Fruit fly (Drosophila melanogaster): ENCODE results near the gene CG16762.
A peak's percentile ranks its signal among the peaks of the same experiment; 100 is the strongest.

Gene CG16762

DNA sequence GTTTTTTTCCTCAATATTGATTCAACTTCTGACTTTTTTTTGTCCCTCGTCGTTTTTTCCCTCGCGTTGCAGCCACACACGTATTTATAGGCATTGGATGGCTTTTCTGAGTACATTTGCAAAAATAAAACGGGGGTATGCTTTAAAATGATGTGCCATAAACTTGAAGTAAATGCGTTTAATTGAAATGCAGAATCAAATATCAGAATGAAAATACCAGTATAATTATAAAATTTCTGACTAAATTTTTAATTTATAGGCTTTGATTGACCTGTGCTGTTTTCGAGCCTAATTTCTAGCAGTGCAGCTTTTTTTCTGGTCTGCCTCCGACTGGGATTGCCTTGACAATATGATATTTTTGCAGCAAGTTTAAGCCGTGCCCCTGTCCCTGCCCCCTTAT, 44.1 kb downstream of the CG16762 start (continued):
- no peak for TF ChIP-seq h (optimal IDR thresholded peaks at IDR 0.05)

DNA sequence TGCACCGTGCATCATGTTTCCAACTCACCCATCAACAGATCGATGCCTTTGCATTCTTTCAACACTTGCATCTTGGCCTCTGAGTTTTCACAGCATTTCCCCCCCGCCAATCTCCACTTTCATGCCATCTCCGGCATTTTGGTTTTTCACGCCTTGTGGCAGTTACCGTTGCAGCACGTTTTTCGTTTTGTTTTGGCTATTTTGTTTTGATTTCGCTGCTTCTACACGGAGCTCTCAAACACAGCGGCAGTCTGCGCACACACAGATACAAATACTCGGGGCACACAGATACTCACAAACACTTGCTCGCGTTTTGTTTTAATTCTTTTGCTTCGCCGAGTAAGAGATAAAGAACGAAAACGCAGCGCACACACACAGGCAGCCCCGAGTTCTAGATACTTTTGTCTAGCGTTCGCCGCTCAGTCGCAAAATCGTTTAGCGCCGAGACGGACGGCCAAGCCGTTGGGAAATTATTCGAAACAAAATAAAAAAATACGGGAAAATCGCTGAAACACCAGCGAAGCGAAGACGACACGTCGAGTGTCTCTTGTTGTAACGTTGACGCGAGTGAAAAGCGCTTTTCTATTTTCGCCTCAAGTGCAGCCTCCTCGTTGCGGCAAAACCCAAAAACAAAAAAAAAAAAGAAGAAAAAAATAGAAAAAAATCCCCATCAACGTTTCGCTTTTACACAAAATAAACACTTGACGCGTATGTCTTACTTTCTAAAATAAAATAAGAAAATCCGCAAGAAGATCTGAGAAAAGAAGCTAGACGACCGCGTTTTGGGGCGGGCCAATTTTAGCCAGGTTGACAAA, 46.7 kb downstream of the CG16762 start:
- TF ChIP-seq CG12104 (GFP tag; optimal IDR thresholded peaks at IDR 0.05) (no peak), Jarid2 (GFP tag; optimal IDR thresholded peaks at IDR 0.05) (peak; percentile 60), bsh (GFP tag; optimal IDR thresholded peaks at IDR 0.05) (peak in 1 of 2 experiments; percentile 75), Hmx (GFP tag; optimal IDR thresholded peaks at IDR 0.05) (no peak), bab2 (GFP tag; optimal IDR thresholded peaks at IDR 0.05) (no peak), CG3995 (GFP tag; optimal IDR thresholded peaks at IDR 0.05) (no peak), Adf1 (GFP tag; IDR thresholded peaks at IDR 0.05) (peak; percentile 53), psq (GFP tag; optimal IDR thresholded peaks at IDR 0.05) (peak; percentile 26), chinmo (GFP tag; IDR thresholded peaks at IDR 0.05; ENCODE audit: partially characterized antibody) (peak; percentile 89; the same call in 2 of the 4 replicates), CG16779 (GFP tag; IDR thresholded peaks at IDR 0.05) (no peak), CG2199 (GFP tag; IDR thresholded peaks at IDR 0.05) (peak; percentile 67; the same call in 1 of the 3 replicates), Stat92E (GFP tag; optimal IDR thresholded peaks at IDR 0.05) (peak in 1 of 3 experiments; percentile 15), Med (GFP tag) (peak; percentile 73), Drgx (GFP tag; IDR thresholded peaks at IDR 0.05) (peak; percentile 71), Blimp-1 (GFP tag; optimal IDR thresholded peaks at IDR 0.05) (no peak), pan (optimal IDR thresholded peaks at IDR 0.05) (no peak), pan (GFP tag; optimal IDR thresholded peaks at IDR 0.05 in 1 of 2, IDR thresholded peaks at IDR 0.05 in 1 of 2) (peak in 1 of 2 experiments; percentile 17), CoRest (tag; optimal IDR thresholded peaks at IDR 0.05) (no peak), sug (tag; optimal IDR thresholded peaks at IDR 0.05) (peak; percentile 22), Deaf1 (tag; optimal IDR thresholded peaks at IDR 0.05) (peak; percentile 74), CG10543 (GFP tag; optimal IDR thresholded peaks at IDR 0.05) (peak; percentile 8), ash1 (GFP tag; optimal IDR thresholded peaks at IDR 0.05) (no peak), crol (GFP tag; IDR thresholded peaks at IDR 0.05) (peak; percentile 42), CG18599 (GFP tag; optimal IDR thresholded peaks at IDR 0.05) (no peak), Hr78 (GFP tag; optimal IDR thresholded peaks at IDR 0.05) (peak in 1 of 2 experiments; percentile 18), HLHmδ (GFP tag; optimal IDR thresholded peaks at IDR 0.05) (no peak), CG4360 (GFP tag; IDR thresholded peaks at IDR 0.05) (0 out of 2 replicates have a peak, but pooled peaks have one; percentile 21), CG1792 (GFP tag; optimal IDR thresholded peaks at IDR 0.05) (no peak), tgo (GFP tag; IDR thresholded peaks at IDR 0.05) (no peak), jumu (GFP tag; optimal IDR thresholded peaks at IDR 0.05) (no peak), CG3163 (GFP tag; optimal IDR thresholded peaks at IDR 0.05) (no peak), oc (tag; optimal IDR thresholded peaks at IDR 0.05) (no peak), CG12769 (tag; optimal IDR thresholded peaks at IDR 0.05) (peak; percentile 2), grn (GFP tag; optimal IDR thresholded peaks at IDR 0.05) (no peak), sd (tag; optimal IDR thresholded peaks at IDR 0.05) (peak; percentile 23), cwo (GFP tag; optimal IDR thresholded peaks at IDR 0.05) (peak; percentile 66), CG11247 (GFP tag; IDR thresholded peaks at IDR 0.05) (no peak), cg (GFP tag; optimal IDR thresholded peaks at IDR 0.05) (peak; percentile 92), CG8765 (GFP tag; IDR thresholded peaks at IDR 0.05) (no peak), CG1529 (GFP tag; optimal IDR thresholded peaks at IDR 0.05) (no peak), CG8290 (GFP tag; optimal IDR thresholded peaks at IDR 0.05) (no peak), CG8290 (tag; optimal IDR thresholded peaks at IDR 0.05) (peak in 1 of 2 experiments; percentile 22), Gsc (GFP tag; IDR thresholded peaks at IDR 0.05) (no peak), YL-1 (GFP tag; optimal IDR thresholded peaks at IDR 0.05) (no peak), CG34376 (GFP tag; optimal IDR thresholded peaks at IDR 0.05) (peak; percentile 2), CG10979 (tag; optimal IDR thresholded peaks at IDR 0.05) (no peak)
